Worm (Caenorhabditis elegans): ENCODE measurements around the gene F34D10.4.

DNA sequence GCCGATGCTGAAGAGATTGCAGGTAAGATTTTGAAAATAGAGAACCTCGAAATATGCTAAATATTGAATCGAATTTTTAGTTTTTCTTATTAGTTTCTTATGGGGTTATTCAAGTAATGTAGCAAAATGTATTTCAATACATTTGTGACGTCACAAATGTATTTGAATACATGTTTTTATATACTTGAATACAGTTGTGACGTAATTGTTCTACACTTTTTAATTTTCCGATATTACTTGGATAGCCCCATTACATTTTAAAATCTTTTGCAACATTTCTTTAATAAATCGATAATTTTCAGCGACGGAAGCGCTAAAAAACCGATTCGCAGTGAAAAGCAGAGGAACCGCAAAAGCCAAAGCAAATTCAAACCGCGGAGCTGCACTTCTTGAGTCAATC lies 1.9 kb downstream of the F34D10.4 start:
- TF ChIP-seq snpc-4 (tag; optimal IDR thresholded peaks at IDR 0.05) (no peak), nhr-85 (tag) (no peak), fkh-4 (tag; optimal IDR thresholded peaks at IDR 0.05; ENCODE audit: borderline replicate concordance) (no peak), nhr-237 (tag; optimal IDR thresholded peaks at IDR 0.05) (no peak), fkh-8 (tag; optimal IDR thresholded peaks at IDR 0.05) (no peak), lin-35 (GFP tag; optimal IDR thresholded peaks at IDR 0.05) (no peak), mdl-1 (tag; optimal IDR thresholded peaks at IDR 0.05) (no peak)

All from whole organism, L1 larva.